Fruit fly (Drosophila melanogaster) Kc167 (cell line): ENCODE data around the gene lectin-21Cb.

Experiments used
- Myc ChIP-seq: fragments of >200 bp; optimal IDR thresholded peaks from 2 replicates; lab custom pipeline; 2017; ENCODE audit warnings: missing external identifiers
- h ChIP-seq: fragments of >200 bp; optimal IDR thresholded peaks from 3 replicates; lab custom pipeline; 2018; ENCODE audit warnings: missing external identifiers
- psq ChIP-seq: fragments of >200 bp; optimal IDR thresholded peaks from 2 replicates; lab custom pipeline; 2017; ENCODE audit warnings: missing external identifiers

DNA sequence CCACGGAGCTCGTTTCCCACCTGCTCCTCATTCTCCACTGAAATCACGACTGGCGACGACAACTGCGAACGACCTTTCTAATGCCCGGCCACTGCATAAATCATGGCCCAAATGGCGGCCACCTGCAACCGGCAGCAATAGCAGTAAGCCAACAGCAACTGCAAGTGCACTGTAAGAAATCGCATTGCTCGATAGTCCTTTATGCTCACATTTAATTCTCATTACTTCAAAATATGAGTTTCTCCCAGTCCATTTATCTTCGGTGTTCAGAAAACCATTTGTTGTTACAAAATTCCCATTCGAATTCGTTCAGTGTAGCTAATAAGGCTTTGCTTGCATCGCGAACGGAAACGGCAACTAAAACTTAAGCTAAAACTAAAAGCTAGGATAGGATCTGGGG lies 16.9 kb downstream of the lectin-21Cb start:
- TF ChIP-seq psq (lab: Kevin White, UChicago) = no peak
- no peak for TF ChIP-seq h (lab: Kevin White, UChicago)
- no peak for TF ChIP-seq Myc (lab: Kevin White, UChicago)
